Fruit fly (Drosophila melanogaster) whole organism, larva: ENCODE measurements around the gene CG4297.

Experiments
- noc ChIP-seq: fragments of 200-800 bp; sonication (Bioruptor generic); optimal IDR thresholded peaks from 3 replicates; lab custom pipeline; 2019; ENCODE audit warnings: missing biosample characterization, mild to moderate bottlenecking, missing genetic modification characterization, moderate library complexity

Gene CG4297

DNA sequence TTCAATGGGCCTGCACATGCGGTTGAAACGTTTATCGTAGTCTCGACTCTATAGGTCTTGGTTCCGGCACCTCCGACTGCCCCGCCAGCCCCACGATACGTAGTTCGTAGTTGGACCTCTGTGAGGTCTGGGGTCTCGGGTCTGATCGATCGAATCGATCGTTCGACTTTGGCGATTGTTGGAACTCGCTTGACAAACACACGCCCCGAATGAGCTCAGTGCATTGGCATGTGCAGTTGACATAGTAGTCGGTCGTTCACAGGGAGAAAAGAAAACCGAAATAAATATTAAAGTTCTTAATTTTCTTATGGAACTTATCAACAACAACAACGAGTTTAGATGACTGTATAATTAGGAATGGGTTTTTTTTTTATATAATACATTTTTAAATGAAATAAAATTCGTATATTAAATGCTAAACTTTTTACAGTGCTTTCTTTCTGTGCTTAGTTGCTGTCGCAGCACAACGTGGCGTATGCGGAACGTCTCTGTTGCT lies 36.6 kb downstream of the CG4297 start:
- no peak for TF ChIP-seq noc (tag; lab: Kevin White, UChicago)

DNA sequence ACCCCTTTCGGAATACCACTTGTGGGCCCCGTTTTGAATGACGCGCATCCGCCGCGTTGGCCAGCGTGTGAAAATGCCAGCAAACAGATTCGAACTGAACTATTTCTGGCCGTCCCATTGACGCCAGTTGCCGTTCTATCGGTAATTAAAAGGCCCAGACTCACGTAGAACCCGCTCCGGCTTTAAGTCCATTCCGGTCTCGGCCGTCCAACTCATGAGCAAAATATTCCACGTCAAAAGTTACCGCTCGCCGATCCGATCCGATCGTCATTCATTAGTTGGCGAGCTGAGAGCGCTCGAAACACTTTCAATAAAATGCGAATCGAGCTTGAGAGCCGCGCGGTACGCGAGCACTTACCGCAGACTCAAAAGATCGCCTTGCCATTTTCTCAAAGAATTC lies 37.6 kb downstream of the CG4297 start:
- TF ChIP-seq noc (tag; lab: Kevin White, UChicago): no peak

- no peak for TF ChIP-seq noc (tag; lab: Kevin White, UChicago)
Observed at dm6 chr2L:432119-432518, 39.9 kb downstream of the CG4297 start.

DNA sequence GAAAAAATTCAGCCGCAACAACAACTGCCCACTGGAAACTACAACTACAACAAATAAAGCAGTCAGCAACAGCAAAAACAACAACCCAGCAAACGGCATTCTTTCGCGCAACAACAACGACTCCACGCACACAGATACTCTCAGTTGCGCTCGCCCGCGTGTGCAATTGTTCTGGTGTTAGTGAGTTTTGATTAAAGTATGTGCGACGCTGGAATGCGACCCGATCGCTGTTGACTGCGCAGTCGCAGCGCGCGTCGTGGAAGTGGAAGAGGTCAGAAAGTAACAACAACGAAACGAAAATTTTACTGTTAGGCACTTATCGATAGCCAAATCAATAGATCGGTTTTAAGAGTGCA lies 40.4 kb downstream of the CG4297 start:
- no peak for TF ChIP-seq noc (tag; lab: Kevin White, UChicago)

- no peak for TF ChIP-seq noc (tag; lab: Kevin White, UChicago)
Observed at dm6 chr2L:430820-431628, 41.0 kb downstream of the CG4297 start, which contains the start of gene ex. Gene ex (plus strand): TSS chr2L:431227.

DNA sequence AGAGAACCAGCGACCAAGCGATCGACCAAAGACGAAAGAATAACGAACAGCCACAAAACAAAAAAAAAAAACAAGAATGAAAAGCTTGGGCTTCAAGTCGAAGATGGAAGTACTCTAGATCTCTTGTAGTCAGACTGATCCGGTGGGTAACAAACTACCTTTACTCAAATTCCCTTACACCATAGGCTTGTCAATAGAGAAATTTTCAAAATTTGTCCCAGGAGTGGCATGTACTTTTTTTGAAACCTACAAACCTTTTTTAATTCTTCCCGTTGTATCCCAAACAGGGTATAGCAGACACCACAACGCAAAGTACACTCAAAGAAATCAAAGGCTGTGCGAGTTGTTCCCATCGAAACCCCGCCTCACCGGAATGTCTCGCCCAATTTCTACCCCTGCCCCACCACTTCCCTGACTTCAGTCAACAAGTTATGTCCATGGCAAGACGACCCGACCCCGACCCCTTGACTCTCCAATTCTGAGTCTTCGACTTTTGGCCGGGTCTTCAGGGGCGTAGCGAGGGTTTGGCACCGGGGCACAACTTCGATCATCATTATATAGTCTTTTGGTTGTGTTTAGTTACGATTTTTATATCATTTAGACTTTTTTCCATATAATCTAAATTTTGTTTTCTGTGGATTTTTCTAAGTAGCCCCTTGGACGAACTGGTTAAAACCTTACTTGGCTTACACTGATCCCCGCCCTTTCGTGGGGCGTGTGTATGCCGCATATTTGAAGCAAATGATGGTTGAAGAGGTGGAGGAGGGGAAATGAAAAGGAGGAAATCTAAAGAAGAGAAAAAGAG lies 42.1 kb downstream of the CG4297 start:
- TF ChIP-seq noc (tag; lab: Kevin White, UChicago): peak; percentile 35

- no peak for TF ChIP-seq noc (tag; lab: Kevin White, UChicago)
Observed at dm6 chr2L:428380-428989, 43.5 kb downstream of the CG4297 start.

DNA sequence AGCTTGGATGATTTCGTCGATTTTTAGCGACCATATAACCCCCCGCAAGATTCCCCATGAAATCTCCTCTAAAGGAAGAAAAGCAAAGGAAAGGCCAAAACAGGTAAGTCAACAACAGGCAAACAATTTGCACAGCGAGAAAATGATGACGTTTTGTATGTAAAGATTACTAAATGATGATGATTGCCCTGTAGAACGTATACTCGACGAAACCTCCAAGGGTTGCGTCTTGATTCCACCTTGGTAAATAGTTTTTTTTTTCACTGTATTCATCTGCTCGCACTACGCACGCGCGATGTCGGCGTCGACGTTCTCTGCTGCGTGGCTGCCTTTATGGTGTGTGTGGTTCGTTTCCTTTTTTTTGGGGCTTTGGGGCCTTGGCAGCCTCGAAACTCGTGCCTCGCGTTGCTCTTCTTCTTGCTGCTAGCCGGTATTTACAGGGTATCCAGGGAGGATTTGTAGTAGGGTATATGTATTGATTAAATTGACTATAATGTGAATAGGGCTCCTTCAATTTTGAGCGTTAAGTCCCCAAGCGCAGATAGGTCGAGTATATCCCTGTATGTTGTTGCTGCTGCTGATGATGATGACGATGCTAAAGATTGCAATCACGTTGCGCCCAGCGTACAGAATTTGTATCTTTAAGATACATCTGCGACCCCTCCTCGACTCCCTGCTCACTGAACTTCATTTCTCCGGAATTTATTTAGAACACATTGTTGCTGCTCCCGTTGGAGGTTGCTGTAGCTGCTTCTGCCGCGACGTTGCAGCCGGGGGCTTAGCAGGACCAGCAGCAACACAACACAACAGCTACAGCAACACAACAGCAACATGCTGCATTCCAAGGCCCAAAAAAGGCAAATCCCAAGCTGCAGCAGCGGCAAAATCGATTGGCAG lies 44.4 kb downstream of the CG4297 start:
- no peak for TF ChIP-seq noc (tag; lab: Kevin White, UChicago)

DNA sequence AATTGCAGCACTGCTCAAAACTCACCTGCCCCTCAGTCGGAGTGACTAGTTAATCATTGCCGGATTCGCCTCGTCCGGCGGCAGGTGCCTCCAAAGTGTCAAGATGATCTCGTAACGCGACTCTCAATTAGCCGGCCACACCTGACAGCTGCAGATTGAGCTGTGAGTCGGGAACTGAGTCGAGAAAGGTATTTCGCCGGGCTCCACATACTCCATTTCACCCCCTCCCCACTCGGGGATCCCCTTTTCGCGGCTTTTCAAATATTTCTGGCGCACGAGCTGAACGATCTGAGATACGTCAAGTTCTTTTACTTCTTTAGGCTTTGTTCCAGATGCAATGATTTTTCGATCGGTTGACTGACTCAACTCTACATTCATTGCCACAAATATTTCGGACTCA lies 45.6 kb downstream of the CG4297 start:
- no peak for TF ChIP-seq noc (tag; lab: Kevin White, UChicago)

- no peak for TF ChIP-seq noc (tag; lab: Kevin White, UChicago)
Observed at dm6 chr2L:425491-425890, 46.5 kb downstream of the CG4297 start.

- TF ChIP-seq noc (tag; lab: Kevin White, UChicago): no peak
Observed at dm6 chr2L:423160-423559, 48.8 kb downstream of the CG4297 start.

- no peak for TF ChIP-seq noc (tag; lab: Kevin White, UChicago)
Observed at dm6 chr2L:422573-422972, 49.4 kb downstream of the CG4297 start, which contains the start of gene BBS8. Gene BBS8 (plus strand): TSS chr2L:422873.

DNA sequence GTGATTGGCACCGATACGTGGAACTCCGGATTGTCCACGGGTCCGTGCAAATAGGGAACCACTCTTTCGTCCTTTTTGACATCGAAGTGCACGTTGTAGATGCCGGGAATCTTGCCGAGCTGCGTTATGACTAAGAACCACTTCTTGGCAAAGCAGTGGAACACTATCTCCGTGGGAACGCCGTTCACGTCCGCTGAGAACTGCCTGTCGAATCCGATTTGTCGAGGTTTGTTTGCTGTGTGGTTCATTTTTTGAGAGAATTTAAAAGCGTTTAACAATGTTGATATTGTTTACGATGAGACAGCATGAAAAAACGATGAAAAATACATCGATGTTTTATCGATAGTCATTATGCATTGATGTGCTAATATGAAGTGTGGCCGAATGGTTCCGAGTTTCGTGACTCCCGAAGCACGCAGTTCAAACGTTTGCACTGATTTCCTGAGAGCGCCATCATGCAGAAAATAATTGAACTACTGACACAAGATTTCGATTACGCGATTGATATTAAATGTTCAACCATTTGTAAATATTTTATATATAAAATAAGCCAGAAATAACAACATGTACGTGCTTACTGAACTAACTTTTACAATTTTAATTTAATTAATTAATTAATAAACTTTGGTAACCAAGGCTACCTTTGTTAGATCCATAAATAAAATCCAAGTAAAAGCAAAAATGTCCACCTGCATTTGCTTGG lies 50.7 kb downstream of the CG4297 start, which contains the start of the genes CG11885 and CG13692:
Gene CG11885 (minus strand): TSS at position 332 of the 703 bp plus-strand sequence.
Gene CG13692 (plus strand): TSS at position 653 of the 703 bp plus-strand sequence.
- no peak for TF ChIP-seq noc (tag; lab: Kevin White, UChicago)

dm6 chr2L:419620-420184 lies 52.3 kb downstream of the CG4297 start, which contains the start of the genes CG13690 and RpLP1:
Gene CG13690 (minus strand): TSS chr2L:419652.
Gene RpLP1 (plus strand): TSS chr2L:419952.
- TF ChIP-seq noc (tag; lab: Kevin White, UChicago): peak; percentile 76
